Worm (Caenorhabditis elegans): ENCODE results near the gene hpo-15.
"Not testable (repeated sequence)": the region's sequence is repeated elsewhere in the genome, so short reads cannot be mapped to it uniquely, and the experiment has no call there.

The hpo-15 gene

DNA sequence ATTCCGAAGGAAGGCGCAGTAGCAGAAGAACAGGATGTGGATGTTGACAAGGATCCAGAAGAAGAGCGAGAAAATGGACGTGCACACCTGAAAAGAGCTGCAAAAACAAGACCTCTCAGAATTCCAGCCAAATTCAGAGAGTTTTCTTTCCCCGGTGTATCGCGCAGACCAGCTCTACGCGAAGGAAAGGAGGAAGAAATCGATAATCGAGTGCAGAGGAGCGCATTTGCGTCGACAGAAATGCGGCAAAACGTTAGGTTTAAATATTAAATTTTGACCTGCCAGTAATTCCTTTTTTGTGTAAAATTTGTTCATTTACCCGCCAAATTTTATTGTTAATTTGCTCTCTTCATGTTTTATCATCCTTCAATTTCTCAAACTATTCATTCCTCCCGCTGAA, 35.9 kb downstream of the hpo-15 start:
- TF ChIP-seq mab-5 (tag; optimal IDR thresholded peaks at IDR 0.05) (no peak), Y55F3AM.14 (GFP tag; optimal IDR thresholded peaks at IDR 0.05) (no peak), unc-55 (GFP tag; optimal IDR thresholded peaks at IDR 0.05) (peak; percentile 20), blmp-1 (tag; optimal IDR thresholded peaks at IDR 0.05; ENCODE audit: insufficient read depth) (no peak), egl-27 (tag; optimal IDR thresholded peaks at IDR 0.05) (no peak)

DNA sequence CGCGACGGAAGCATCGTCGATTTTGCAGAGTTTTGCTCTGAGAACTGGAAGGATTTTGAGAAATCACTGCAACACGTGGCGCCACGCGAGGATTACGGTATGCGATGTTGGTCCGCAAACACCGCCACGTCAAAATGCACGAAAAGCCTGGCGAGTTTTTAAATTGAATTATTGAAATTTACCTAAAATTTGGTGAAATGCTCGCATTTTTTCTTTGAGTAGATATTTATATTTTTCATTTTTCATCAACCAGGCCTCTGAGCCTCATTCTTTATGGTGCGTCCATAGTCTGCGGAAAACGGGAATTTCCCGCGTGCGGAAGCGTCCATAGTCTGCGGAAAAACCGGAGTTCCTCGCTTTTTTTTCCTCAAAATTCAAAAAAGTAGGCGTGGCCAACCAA, 42.7 kb downstream of the hpo-15 start, which contains the start of gene ZC317.7:
TSS of gene ZC317.7 (minus strand) at position 101 of the 400 bp plus-strand sequence.
- TF ChIP-seq unc-39, nhr-12, elt-3 (tag; optimal IDR thresholded peaks at IDR 0.05): not testable (repeated sequence)

DNA sequence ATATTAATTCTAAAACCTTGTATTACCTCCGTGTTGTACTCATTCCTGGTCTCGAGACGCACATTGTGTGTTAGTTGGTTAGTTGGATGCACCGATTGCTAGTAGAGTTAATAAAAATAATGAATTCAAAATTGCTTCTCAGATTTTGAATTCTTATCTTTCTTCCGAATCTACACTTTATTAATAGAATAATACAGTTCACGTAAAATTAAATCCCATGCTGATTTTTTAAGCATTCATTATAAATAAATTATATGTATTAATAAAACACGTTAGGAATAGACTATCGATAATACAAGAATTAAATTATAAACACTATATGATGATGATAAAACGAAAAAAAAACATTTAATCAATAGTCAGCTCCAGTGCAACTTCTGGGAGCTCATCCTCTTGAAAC, 45.1 kb downstream of the hpo-15 start, which contains the start of gene ZC317.6:
TSS of gene ZC317.6 (minus strand) at position 101 of the 400 bp plus-strand sequence.
- not testable (repeated sequence) for TF ChIP-seq nhr-10 (tag; optimal IDR thresholded peaks at IDR 0.05); ama-1 (optimal IDR thresholded peaks at IDR 0.05); lin-11 (tag; optimal IDR thresholded peaks at IDR 0.05)

DNA sequence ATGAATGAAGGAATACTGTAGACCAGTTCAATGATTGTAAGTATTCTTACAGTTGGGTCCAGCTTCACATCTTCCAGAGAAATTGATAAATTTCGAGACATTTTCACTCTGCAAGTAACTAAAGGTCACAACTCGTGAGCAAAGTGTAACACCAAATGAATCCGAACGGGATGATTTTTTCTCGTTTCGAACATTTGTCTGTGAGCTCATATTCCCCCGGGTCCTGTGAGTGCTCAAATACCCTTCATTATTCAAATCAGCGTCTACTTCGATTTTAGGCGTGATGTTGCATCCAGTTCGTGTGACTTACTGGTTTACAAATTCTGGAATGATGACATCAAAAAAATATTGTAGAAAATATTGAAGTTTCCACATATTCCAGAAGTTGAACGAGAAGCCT, 48.3 kb downstream of the hpo-15 start, which contains the start of gene srg-68:
TSS of gene srg-68 (minus strand) at position 101 of the 400 bp plus-strand sequence.
- TF ChIP-seq aly-2 (tag; optimal IDR thresholded peaks at IDR 0.05): no peak
- TF ChIP-seq Y55F3AM.14 (GFP tag; optimal IDR thresholded peaks at IDR 0.05): no peak
- TF ChIP-seq sem-4 (tag; optimal IDR thresholded peaks at IDR 0.05): no peak
- TF ChIP-seq C34F6.9 (tag; optimal IDR thresholded peaks at IDR 0.05): no peak
- TF ChIP-seq sma-9 (GFP tag; optimal IDR thresholded peaks at IDR 0.05): no peak
- TF ChIP-seq sma-9 (tag; optimal IDR thresholded peaks at IDR 0.05): no peak
- TF ChIP-seq nhr-11 (tag; optimal IDR thresholded peaks at IDR 0.05): no peak
- TF ChIP-seq unc-62 (GFP tag; optimal IDR thresholded peaks at IDR 0.05): no peak
- TF ChIP-seq mab-5 (tag; optimal IDR thresholded peaks at IDR 0.05): no peak
- TF ChIP-seq ZK546.5 (tag; optimal IDR thresholded peaks at IDR 0.05): no peak
- TF ChIP-seq skn-1 (tag; optimal IDR thresholded peaks at IDR 0.05): no peak
- TF ChIP-seq gmeb-1 (tag; optimal IDR thresholded peaks at IDR 0.05): no peak
- TF ChIP-seq mbf-1 (tag; optimal IDR thresholded peaks at IDR 0.05): no peak
- TF ChIP-seq zag-1 (tag; optimal IDR thresholded peaks at IDR 0.05): no peak
- no peak for TF ChIP-seq elt-3 (tag; optimal IDR thresholded peaks at IDR 0.05)
- no peak for TF ChIP-seq dmd-4 (tag; optimal IDR thresholded peaks at IDR 0.05)
- no peak for TF ChIP-seq unc-39 (tag; optimal IDR thresholded peaks at IDR 0.05)

DNA sequence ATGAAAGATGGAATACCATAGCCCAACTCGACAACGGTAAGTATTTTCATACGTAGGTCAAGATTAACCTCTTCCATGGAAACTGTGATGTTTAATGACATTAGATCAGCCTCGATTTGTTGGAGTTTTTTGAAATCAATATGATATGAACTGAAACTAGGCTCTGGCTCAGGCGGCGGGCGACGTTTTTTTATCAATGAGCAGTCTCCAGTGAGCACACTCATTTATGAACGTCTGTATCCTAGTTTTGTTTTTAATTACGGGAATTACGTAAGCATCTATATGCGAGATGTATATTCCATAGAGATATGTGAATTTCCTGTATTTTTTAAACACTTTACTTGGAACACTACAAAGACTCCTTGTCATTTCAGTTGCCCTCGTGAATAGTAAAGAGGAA, 50.7 kb downstream of the hpo-15 start, which contains the start of gene srg-67:
TSS of gene srg-67 (minus strand) at position 101 of the 400 bp plus-strand sequence.
- no peak for TF ChIP-seq egl-27 (tag; optimal IDR thresholded peaks at IDR 0.05)
- no peak for TF ChIP-seq gmeb-1 (tag; optimal IDR thresholded peaks at IDR 0.05)
- TF ChIP-seq zag-1 (tag; optimal IDR thresholded peaks at IDR 0.05): no peak
- TF ChIP-seq nhr-25 (tag; optimal IDR thresholded peaks at IDR 0.05): no peak
- no peak for TF ChIP-seq blmp-1 (tag; optimal IDR thresholded peaks at IDR 0.05; ENCODE audit: insufficient read depth)
- TF ChIP-seq sma-3 (GFP tag; optimal IDR thresholded peaks at IDR 0.05): no peak
- TF ChIP-seq ZK546.5 (tag; optimal IDR thresholded peaks at IDR 0.05): no peak
- TF ChIP-seq nhr-77 (tag; optimal IDR thresholded peaks at IDR 0.05): no peak
- no peak for TF ChIP-seq sma-9 (GFP tag; optimal IDR thresholded peaks at IDR 0.05)
- TF ChIP-seq sma-9 (tag; optimal IDR thresholded peaks at IDR 0.05): no peak
